Worm (Caenorhabditis elegans): ENCODE results near the gene srbc-42.

DNA sequence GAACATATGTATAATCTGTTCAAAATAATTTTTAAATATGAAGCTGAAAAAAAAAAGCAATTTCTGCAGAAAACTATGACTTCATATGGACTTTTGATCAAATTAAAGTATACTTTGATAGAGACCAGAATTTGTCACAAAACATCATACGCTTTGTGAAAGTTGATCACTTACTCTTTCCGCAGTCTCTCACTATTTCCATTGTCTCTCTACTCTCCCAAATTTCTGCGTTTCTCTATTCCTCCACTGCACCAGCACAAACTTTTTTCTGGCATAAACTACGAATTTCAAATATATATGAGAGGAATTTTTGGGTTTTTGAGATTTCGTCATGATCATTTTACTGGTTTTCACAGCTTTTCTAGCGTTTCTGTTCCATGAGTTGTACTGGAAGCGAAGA, 44.8 kb upstream of the srbc-42 start, which contains the start of gene cyp-33C4:
- no peak for TF ChIP-seq cog-1 (tag; optimal IDR thresholded peaks at IDR 0.05)
- no peak for TF ChIP-seq ztf-29 (GFP tag; IDR thresholded peaks at IDR 0.05)
- no peak for TF ChIP-seq ztf-23 (GFP tag; IDR thresholded peaks at IDR 0.05)
- TF ChIP-seq T22C8.4 (GFP tag; IDR thresholded peaks at IDR 0.05): no peak
- no peak for TF ChIP-seq flt-1 (GFP tag; IDR thresholded peaks at IDR 0.05)
- no peak for TF ChIP-seq med-1 (GFP tag; optimal IDR thresholded peaks at IDR 0.05; ENCODE audit: insufficient read depth)
- no peak for TF ChIP-seq ref-1 (GFP tag; conservative IDR thresholded peaks at IDR 0.05)
